Worm (Caenorhabditis elegans) whole organism, young adult: ENCODE results near the gene gpd-2.

Experiments
- B0035.1 ChIP-seq: sonication (generic microtip); optimal IDR thresholded peaks from 2 replicates; lab custom pipeline; 2016; ENCODE audit warnings: missing genetic modification characterization, mild to moderate bottlenecking, missing compliant biosample characterization, missing genotype, missing genetic modification reagents
- B0336.3 ChIP-seq: fragments of 200-800 bp; sonication (Bioruptor generic); IDR thresholded peaks from 2 replicates; pipeline ENCODE4 v1.3.6; 2022; ENCODE audit warnings: missing genetic modification characterization, missing compliant biosample characterization
- D2030.7 ChIP-seq: fragments of 200-800 bp; sonication (Bioruptor generic); IDR thresholded peaks from 2 replicates; pipeline ENCODE4 v1.3.6; 2022; ENCODE audit warnings: missing genetic modification reagents, missing genetic modification characterization, missing compliant biosample characterization
- F22D6.2 ChIP-seq: sonication (generic microtip); optimal IDR thresholded peaks from 2 replicates; lab custom pipeline; 2016; ENCODE audit warnings: mild to moderate bottlenecking, missing genetic modification characterization, missing compliant biosample characterization
- F23B12.7 ChIP-seq: sonication (generic microtip); optimal IDR thresholded peaks from 2 replicates; lab custom pipeline; 2017; ENCODE audit warnings: missing genetic modification characterization, mild to moderate bottlenecking, missing compliant biosample characterization, antibody characterized with exemption, moderate library complexity; ENCODE audit not compliant: insufficient read depth
- F33H1.4 ChIP-seq: fragments of 200-800 bp; sonication (Bioruptor generic); IDR thresholded peaks from 2 replicates; pipeline ENCODE4 v1.3.6; 2022; ENCODE audit warnings: missing genetic modification reagents, missing genetic modification characterization, missing compliant biosample characterization
- F37B4.10 ChIP-seq: fragments of 200-800 bp; sonication (Bioruptor generic); IDR thresholded peaks from 2 replicates; pipeline ENCODE4 v1.3.6; 2022; ENCODE audit warnings: missing genetic modification characterization, missing compliant biosample characterization
- F52B5.7 ChIP-seq: sonication (generic microtip); optimal IDR thresholded peaks from 2 replicates; lab custom pipeline; 2016; ENCODE audit warnings: mild to moderate bottlenecking, missing genetic modification characterization, missing compliant biosample characterization
- Y53G8AR.9 ChIP-seq: fragments of 200-800 bp; sonication (Bioruptor generic); conservative IDR thresholded peaks from 2 replicates; pipeline ENCODE4 v1.3.6; 2022; ENCODE audit warnings: missing genetic modification reagents, missing genetic modification characterization, missing compliant biosample characterization
- Y79H2A.3 ChIP-seq: fragments of 200-800 bp; sonication (Bioruptor generic); conservative IDR thresholded peaks from 2 replicates; pipeline ENCODE4 v1.3.6; 2022; ENCODE audit warnings: missing genetic modification reagents, missing genetic modification characterization, missing compliant biosample characterization
- ama-1 ChIP-seq, 3 experiments: fragments of 150-350 bp in 1 of 3; sonication (generic microtip) in 2 of 3; optimal IDR thresholded peaks; 2 replicates each; lab custom pipeline; 2014 to 2018; ENCODE audit warnings: missing biosample characterization in 2 of 3, missing genetic modification characterization in 2 of 3, missing genetic modification reagents in 2 of 3
- attf-5 ChIP-seq: fragments of 200-800 bp; sonication (Bioruptor generic); optimal IDR thresholded peaks from 2 replicates; lab custom pipeline; 2018; ENCODE audit warnings: mild to moderate bottlenecking, missing genetic modification characterization, missing compliant biosample characterization
- ccch-3 ChIP-seq: fragments of 200-800 bp; sonication (Bioruptor generic); optimal IDR thresholded peaks from 2 replicates; lab custom pipeline; 2018; ENCODE audit warnings: mild to moderate bottlenecking, missing genetic modification characterization, missing compliant biosample characterization
- ceh-100 ChIP-seq: fragments of 200-800 bp; sonication (Bioruptor generic); IDR thresholded peaks from 2 replicates; pipeline ENCODE4 v1.3.6; 2022; ENCODE audit warnings: missing genetic modification reagents, missing genetic modification characterization, missing compliant biosample characterization
- ceh-58 ChIP-seq: fragments of 200-800 bp; sonication (Bioruptor generic); IDR thresholded peaks from 2 replicates; pipeline ENCODE4 v1.3.6; 2022; ENCODE audit warnings: missing genetic modification characterization, missing compliant biosample characterization
- ceh-91 ChIP-seq: fragments of 200-800 bp; sonication (Bioruptor generic); IDR thresholded peaks from 2 replicates; pipeline ENCODE4 v1.3.6; 2022; ENCODE audit warnings: missing genetic modification reagents, missing genetic modification characterization, missing compliant biosample characterization
- chd-7 ChIP-seq: sonication (generic microtip); optimal IDR thresholded peaks from 2 replicates; lab custom pipeline; 2016; ENCODE audit warnings: mild to moderate bottlenecking, missing genetic modification characterization, moderate library complexity, missing compliant biosample characterization
- dox-1 ChIP-seq: fragments of 200-800 bp; sonication (Bioruptor generic); IDR thresholded peaks from 2 replicates; pipeline ENCODE4 v1.3.6; 2022; ENCODE audit warnings: missing genetic modification reagents, missing genetic modification characterization, missing compliant biosample characterization
- efl-1 ChIP-seq: fragments of 150-350 bp; optimal IDR thresholded peaks from 2 replicates; lab custom pipeline; 2014; ENCODE audit warnings: missing biosample characterization, missing genetic modification reagents, missing genetic modification characterization
- egl-18 ChIP-seq: fragments of 200-800 bp; sonication (Bioruptor generic); IDR thresholded peaks from 2 replicates; pipeline ENCODE4 v1.3.6; 2022; ENCODE audit warnings: missing genetic modification reagents, missing genetic modification characterization, missing compliant biosample characterization
- fkh-3 ChIP-seq: sonication (generic microtip); optimal IDR thresholded peaks from 2 replicates; lab custom pipeline; 2016; ENCODE audit warnings: mild to moderate bottlenecking, missing genetic modification characterization, missing compliant biosample characterization
- hlh-26 ChIP-seq: fragments of 200-800 bp; sonication (Bioruptor generic); conservative IDR thresholded peaks from 2 replicates; pipeline ENCODE4 v1.3.6; 2022; ENCODE audit warnings: missing genetic modification reagents, missing genetic modification characterization, missing compliant biosample characterization
- hmg-1.2 ChIP-seq: fragments of 200-800 bp; sonication (Bioruptor generic); IDR thresholded peaks from 2 replicates; pipeline ENCODE4 v1.3.6; 2022; ENCODE audit warnings: missing genetic modification reagents, missing genetic modification characterization, missing compliant biosample characterization
- let-607 ChIP-seq, 2 experiments: fragments of 200-800 bp in 1 of 2; sonication (Bioruptor generic) in 1 of 2; sonication (generic microtip) in 1 of 2; optimal IDR thresholded peaks; 2 replicates each; lab custom pipeline; 2016 to 2018; ENCODE audit warnings: mild to moderate bottlenecking in 2 of 2, missing compliant biosample characterization in 2 of 2, missing genetic modification characterization in 2 of 2, moderate library complexity in 2 of 2, missing genotype in 1 of 2
- lin-35 ChIP-seq, 3 experiments: fragments of 150-350 bp in 2 of 3; sonication (generic microtip) in 1 of 3; optimal IDR thresholded peaks; 2 replicates each; lab custom pipeline; 2014 to 2018; ENCODE audit warnings: missing biosample characterization in 3 of 3, missing genetic modification characterization in 3 of 3, missing genetic modification reagents in 3 of 3
- madf-10 ChIP-seq: sonication (generic microtip); optimal IDR thresholded peaks from 2 replicates; lab custom pipeline; 2016; ENCODE audit warnings: mild to moderate bottlenecking, missing genetic modification characterization, missing compliant biosample characterization
- madf-3 ChIP-seq: fragments of 200-800 bp; sonication (Bioruptor generic); IDR thresholded peaks from 2 replicates; pipeline ENCODE4 v1.3.6; 2022; ENCODE audit warnings: missing genetic modification reagents, missing genetic modification characterization, missing compliant biosample characterization
- madf-6 ChIP-seq: fragments of 200-800 bp; sonication (Bioruptor generic); IDR thresholded peaks from 2 replicates; pipeline ENCODE4 v1.3.6; 2022; ENCODE audit warnings: missing genetic modification reagents, missing genetic modification characterization, missing compliant biosample characterization
- mcd-1 ChIP-seq: fragments of 200-800 bp; sonication (Bioruptor generic); IDR thresholded peaks from 2 replicates; pipeline ENCODE4 v1.3.6; 2022; ENCODE audit warnings: missing genetic modification reagents, missing genetic modification characterization, missing compliant biosample characterization
- mes-4 ChIP-seq: sonication (generic microtip); optimal IDR thresholded peaks from 2 replicates; lab custom pipeline; 2016; ENCODE audit warnings: missing genotype, missing genetic modification characterization, missing compliant biosample characterization
- mxl-1 ChIP-seq: sonication (generic microtip); optimal IDR thresholded peaks from 2 replicates; lab custom pipeline; 2016; ENCODE audit warnings: missing genetic modification characterization, missing compliant biosample characterization
- nfya-2 ChIP-seq: fragments of 200-800 bp; sonication (Bioruptor generic); IDR thresholded peaks from 2 replicates; pipeline ENCODE4 v1.3.6; 2022; ENCODE audit warnings: missing genetic modification reagents, missing genetic modification characterization, missing compliant biosample characterization
- pbrm-1 ChIP-seq: fragments of 200-800 bp; sonication (Bioruptor generic); IDR thresholded peaks from 2 replicates; pipeline ENCODE4 v1.3.6; 2022; ENCODE audit warnings: missing genetic modification reagents, missing genetic modification characterization, missing compliant biosample characterization
- rcor-1 ChIP-seq: fragments of 200-800 bp; sonication (Bioruptor generic); IDR thresholded peaks from 2 replicates; pipeline ENCODE4 v1.3.6; 2022; ENCODE audit warnings: missing genetic modification reagents, missing genetic modification characterization, missing compliant biosample characterization
- repo-1 ChIP-seq: sonication (generic microtip); optimal IDR thresholded peaks from 2 replicates; lab custom pipeline; 2017; ENCODE audit warnings: mild to moderate bottlenecking, missing genetic modification characterization, missing compliant biosample characterization
- sdz-38 ChIP-seq: sonication (generic microtip); optimal IDR thresholded peaks from 2 replicates; lab custom pipeline; 2016; ENCODE audit warnings: missing genotype, missing genetic modification characterization, missing compliant biosample characterization
- snpc-1.3 ChIP-seq: sonication (generic microtip); optimal IDR thresholded peaks from 2 replicates; lab custom pipeline; 2017; ENCODE audit warnings: missing genetic modification characterization, mild to moderate bottlenecking, missing compliant biosample characterization, antibody characterized with exemption, moderate library complexity, missing genotype, missing genetic modification reagents; ENCODE audit not compliant: insufficient read depth
- somi-1 ChIP-seq: fragments of 200-800 bp; sonication (Bioruptor generic); optimal IDR thresholded peaks from 2 replicates; lab custom pipeline; 2018; ENCODE audit warnings: mild to moderate bottlenecking, missing genetic modification characterization, missing compliant biosample characterization
- tlf-1 ChIP-seq: fragments of 200-800 bp; sonication (Bioruptor generic); optimal IDR thresholded peaks from 2 replicates; lab custom pipeline; 2018; ENCODE audit warnings: mild to moderate bottlenecking, missing genetic modification characterization, missing compliant biosample characterization
- unc-62 ChIP-seq: fragments of 150-350 bp; optimal IDR thresholded peaks from 2 replicates; lab custom pipeline; 2014; ENCODE audit warnings: missing biosample characterization, missing genetic modification reagents, missing genetic modification characterization
- ztf-26 ChIP-seq: sonication (generic microtip); optimal IDR thresholded peaks from 2 replicates; lab custom pipeline; 2017; ENCODE audit warnings: missing genetic modification characterization, missing compliant biosample characterization
- ztf-6 ChIP-seq: fragments of 200-800 bp; sonication (Bioruptor generic); IDR thresholded peaks from 2 replicates; pipeline ENCODE4 v1.3.6; 2022; ENCODE audit warnings: missing genetic modification reagents, missing genetic modification characterization, missing compliant biosample characterization

Gene gpd-2

ce11 chrX:3115134-3116032, 894 bp upstream of the gpd-2 start (continued):
- TF ChIP-seq hmg-1.2: peak; percentile 29; the same call in 1 of the 2 replicates

- TF ChIP-seq Y53G8AR.9 (GFP tag; lab: Robert Waterston, UW): peak; percentile 45
- TF ChIP-seq egl-18: 0 out of 2 replicates have a peak, but pooled peaks have one; percentile 9
- 0 out of 2 replicates have a peak, but pooled peaks have one; percentile 58 for TF ChIP-seq madf-3 (GFP tag; lab: Robert Waterston, UW)
These were observed 796 bp downstream of the gpd-2 start for ce11 chrX:3113693-3114092.

- TF ChIP-seq fkh-3 (tag; lab: Kevin White, UChicago) (no peak), Y53G8AR.9 (GFP tag; lab: Robert Waterston, UW) (peak; percentile 60), tlf-1 (GFP tag; lab: Kevin White, UChicago) (peak; percentile 3), efl-1 (GFP tag; lab: Kevin White, UChicago) (no peak), madf-6 (GFP tag; lab: Robert Waterston, UW) (no peak), B0035.1 (tag; lab: Kevin White, UChicago) (peak; percentile 51), F33H1.4 (GFP tag; lab: Robert Waterston, UW) (no peak), D2030.7 (GFP tag; lab: Robert Waterston, UW) (no peak), F23B12.7 (tag; lab: Kevin White, UChicago) (no peak), unc-62 (no peak), hlh-26 (GFP tag; lab: Robert Waterston, UW) (no peak), madf-10 (tag; lab: Kevin White, UChicago) (no peak), ama-1 (optimal IDR thresholded peaks at IDR 0.05; lab: Kevin White, UChicago) (peak; percentile 71), ama-1 (GFP tag; optimal IDR thresholded peaks at IDR 0.05; lab: Kevin White, UChicago) (no peak), pbrm-1 (no peak), ceh-100 (no peak), snpc-1.3 (no peak), ccch-3 (no peak), chd-7 (tag; lab: Kevin White, UChicago) (no peak), rcor-1 (GFP tag; lab: Robert Waterston, UW) (no peak), let-607 (tag; optimal IDR thresholded peaks at IDR 0.05; lab: Kevin White, UChicago) (no peak), F22D6.2 (no peak), mcd-1 (GFP tag; lab: Robert Waterston, UW) (0 out of 2 replicates have a peak, but pooled peaks have one; percentile 9), somi-1 (GFP tag; lab: Kevin White, UChicago) (no peak), F37B4.10 (GFP tag; lab: Robert Waterston, UW) (0 out of 2 replicates have a peak, but pooled peaks have one; percentile 20), mes-4 (tag; lab: Kevin White, UChicago) (no peak), madf-3 (GFP tag; lab: Robert Waterston, UW) (0 out of 2 replicates have a peak, but pooled peaks have one; percentile 13), ceh-91 (GFP tag; lab: Robert Waterston, UW) (no peak), attf-5 (no peak), lin-35 (GFP tag; optimal IDR thresholded peaks at IDR 0.05; lab: Kevin White, UChicago) (no peak), nfya-2 (GFP tag; lab: Robert Waterston, UW) (no peak), ztf-6 (GFP tag; lab: Robert Waterston, UW) (0 out of 2 replicates have a peak, but pooled peaks have one; percentile 16), dox-1 (GFP tag; lab: Robert Waterston, UW) (0 out of 2 replicates have a peak, but pooled peaks have one; percentile 11), mxl-1 (tag; lab: Kevin White, UChicago) (no peak), B0336.3 (GFP tag; lab: Robert Waterston, UW) (no peak; the same call in 1 of the 2 replicates), Y79H2A.3 (GFP tag; lab: Robert Waterston, UW) (no peak), sdz-38 (no peak), ceh-58 (GFP tag; lab: Robert Waterston, UW) (no peak), F52B5.7 (tag; lab: Kevin White, UChicago) (no peak), ztf-26 (tag; lab: Kevin White, UChicago) (peak; percentile 14), repo-1 (tag; lab: Kevin White, UChicago) (peak; percentile 57)
These were observed 1.5 kb downstream of the gpd-2 start, which contains the start of gene gpd-3 for ce11 chrX:3112946-3113427. Gene gpd-3, minus strand, starts transcription at chrX:3113341.
